Worm (Caenorhabditis elegans): ENCODE measurements around the gene ZC190.8.

The ZC190.8 gene

ce11 chrV:8662056-8663006 is 25.3 kb downstream of the ZC190.8 start (continued):
- no peak for TF ChIP-seq nhr-237 (tag; optimal IDR thresholded peaks at IDR 0.05)
- TF ChIP-seq lin-13 (GFP tag; optimal IDR thresholded peaks at IDR 0.05) = peak; percentile 4
- no peak for TF ChIP-seq fos-1 (tag; optimal IDR thresholded peaks at IDR 0.05)
- no peak for TF ChIP-seq fkh-4 (tag; optimal IDR thresholded peaks at IDR 0.05; ENCODE audit: borderline replicate concordance)
- TF ChIP-seq unc-130 (tag; optimal IDR thresholded peaks at IDR 0.05) = no peak
- no peak for TF ChIP-seq egl-27 (tag; optimal IDR thresholded peaks at IDR 0.05)
- no peak for TF ChIP-seq nhr-77 (tag; optimal IDR thresholded peaks at IDR 0.05)
- TF ChIP-seq ceh-88 (GFP tag; IDR thresholded peaks at IDR 0.05) = no peak
- no peak for TF ChIP-seq zip-4 (GFP tag; optimal IDR thresholded peaks at IDR 0.05)
- TF ChIP-seq sup-37 (GFP tag; optimal IDR thresholded peaks at IDR 0.05) = no peak
- TF ChIP-seq sox-4 (tag; optimal IDR thresholded peaks at IDR 0.05) = no peak
- TF ChIP-seq elt-3 (tag; optimal IDR thresholded peaks at IDR 0.05) = peak in 4 of 6 experiments; percentile 13 to 64 (median 35)
- TF ChIP-seq pag-3 (tag; optimal IDR thresholded peaks at IDR 0.05; ENCODE audit: borderline replicate concordance, insufficient read depth) = peak; percentile 19
- TF ChIP-seq ztf-11 (tag; optimal IDR thresholded peaks at IDR 0.05) = no peak
- no peak for TF ChIP-seq elt-2 (tag; optimal IDR thresholded peaks at IDR 0.05)
- TF ChIP-seq aly-2 (tag; optimal IDR thresholded peaks at IDR 0.05) = no peak
- TF ChIP-seq C16A3.4 (tag; optimal IDR thresholded peaks at IDR 0.05) = peak; percentile 34
- TF ChIP-seq grh-1 (GFP tag; IDR thresholded peaks at IDR 0.05) = peak; percentile 62; the same call in 1 of the 2 replicates
- peak; percentile 64 for TF ChIP-seq nhr-19 (GFP tag; conservative IDR thresholded peaks at IDR 0.05)
- TF ChIP-seq irx-1 (tag; optimal IDR thresholded peaks at IDR 0.05) = peak; percentile 60
- peak; percentile 85 for TF ChIP-seq nhr-90 (tag; optimal IDR thresholded peaks at IDR 0.05; ENCODE audit: poor library complexity)
- peak; percentile 47 for TF ChIP-seq mep-1 (tag; optimal IDR thresholded peaks at IDR 0.05)
- no peak for TF ChIP-seq nhr-76 (tag; optimal IDR thresholded peaks at IDR 0.05)
- peak; percentile 99 for TF ChIP-seq nhr-85 (tag)
- TF ChIP-seq sptf-1 (tag; optimal IDR thresholded peaks at IDR 0.05) = no peak
- TF ChIP-seq hlh-17 (GFP tag; optimal IDR thresholded peaks at IDR 0.05; ENCODE audit: borderline replicate concordance) = no peak
- TF ChIP-seq unc-86 (tag; optimal IDR thresholded peaks at IDR 0.05) = no peak
- no peak for TF ChIP-seq tlp-1 (tag; optimal IDR thresholded peaks at IDR 0.05)
- TF ChIP-seq dsc-1 (tag; optimal IDR thresholded peaks at IDR 0.05) = no peak
- peak; percentile 53 for TF ChIP-seq tbx-2 (tag; optimal IDR thresholded peaks at IDR 0.05)
- no peak for TF ChIP-seq alr-1 (tag; optimal IDR thresholded peaks at IDR 0.05; ENCODE audit: borderline replicate concordance)
- TF ChIP-seq rnt-1 (tag; optimal IDR thresholded peaks at IDR 0.05) = no peak
- TF ChIP-seq Y116A8C.19 (tag; optimal IDR thresholded peaks at IDR 0.05; ENCODE audit: borderline replicate concordance) = no peak
- TF ChIP-seq ceh-82 (tag; optimal IDR thresholded peaks at IDR 0.05) = peak in 1 of 3 experiments; percentile 19
- no peak for TF ChIP-seq ama-1 (optimal IDR thresholded peaks at IDR 0.05)
- no peak for TF ChIP-seq ztf-4 (tag; optimal IDR thresholded peaks at IDR 0.05)
- no peak for TF ChIP-seq skn-1 (tag; optimal IDR thresholded peaks at IDR 0.05)
- TF ChIP-seq ceh-8 (GFP tag; optimal IDR thresholded peaks at IDR 0.05) = no peak
- no peak for TF ChIP-seq efl-1 (optimal IDR thresholded peaks at IDR 0.05)
- peak in 1 of 2 experiments; percentile 75 for TF ChIP-seq efl-1 (GFP tag; optimal IDR thresholded peaks at IDR 0.05 in 1 of 2)
- peak; percentile 94 for TF ChIP-seq blmp-1 (tag; optimal IDR thresholded peaks at IDR 0.05)
- no peak for TF ChIP-seq mef-2 (tag; optimal IDR thresholded peaks at IDR 0.05)
- TF ChIP-seq snpc-4 (tag; optimal IDR thresholded peaks at IDR 0.05) = peak; percentile 4
- no peak for TF ChIP-seq efl-3 (GFP tag; optimal IDR thresholded peaks at IDR 0.05)
- TF ChIP-seq nhr-71 (tag; optimal IDR thresholded peaks at IDR 0.05) = peak; percentile 86
- TF ChIP-seq vab-15 (tag; optimal IDR thresholded peaks at IDR 0.05) = no peak
- no peak for TF ChIP-seq ceh-90 (tag; optimal IDR thresholded peaks at IDR 0.05)
- TF ChIP-seq hlh-4 (tag; optimal IDR thresholded peaks at IDR 0.05) = no peak
- peak in 1 of 2 experiments; percentile 36 for TF ChIP-seq lin-35 (GFP tag; optimal IDR thresholded peaks at IDR 0.05)
- TF ChIP-seq nhr-84 (tag; optimal IDR thresholded peaks at IDR 0.05) = no peak
- peak; percentile 35 for TF ChIP-seq xbp-1 (tag; optimal IDR thresholded peaks at IDR 0.05)

Data from whole organism, L1 larva.